Worm (Caenorhabditis elegans) whole organism, L4 larva: ENCODE results near the gene oac-14.
A peak's percentile ranks its signal among the peaks of the same experiment; 100 is the strongest.

Experiments
- D1046.2 ChIP-seq: fragments of 200-800 bp; sonication (Bioruptor generic); IDR thresholded peaks from 2 replicates; pipeline ENCODE4 v1.3.6; 2022; ENCODE audit warnings: missing genetic modification characterization, missing compliant biosample characterization
- F10B5.3 ChIP-seq: sonication (generic microtip); optimal IDR thresholded peaks from 2 replicates; lab custom pipeline; 2016; ENCODE audit warnings: mild to moderate bottlenecking, missing genetic modification characterization, missing compliant biosample characterization
- F26F4.8 ChIP-seq: fragments of 200-800 bp; sonication (Bioruptor generic); conservative IDR thresholded peaks from 2 replicates; pipeline ENCODE4 v1.3.6; 2022; ENCODE audit warnings: missing genetic modification characterization, missing compliant biosample characterization
- F44E2.7 ChIP-seq: fragments of 200-800 bp; sonication (Bioruptor generic); IDR thresholded peaks from 2 replicates; pipeline ENCODE4 v2.1.2; 2022; ENCODE audit warnings: missing genetic modification characterization, missing compliant biosample characterization
- F49E8.2 ChIP-seq: sonication (generic microtip); optimal IDR thresholded peaks from 2 replicates; lab custom pipeline; 2016; ENCODE audit warnings: missing compliant biosample characterization, mild to moderate bottlenecking, missing genetic modification characterization, borderline replicate concordance
- R02D3.7 ChIP-seq: fragments of 150-350 bp; sonication (generic microtip); optimal IDR thresholded peaks from 3 replicates; lab custom pipeline; 2014; ENCODE audit warnings: missing biosample characterization, missing genetic modification characterization
- T26A8.4 ChIP-seq: fragments of 200-800 bp; sonication (Bioruptor generic); IDR thresholded peaks from 2 replicates; pipeline ENCODE4 v1.3.6; 2022; ENCODE audit warnings: missing genetic modification characterization, missing compliant biosample characterization
- Y5F2A.4 ChIP-seq: fragments of 200-800 bp; sonication (Bioruptor generic); optimal IDR thresholded peaks from 2 replicates; lab custom pipeline; 2018; ENCODE audit warnings: mild to moderate bottlenecking, missing genetic modification characterization, missing compliant biosample characterization
- Y75B8A.6 ChIP-seq: fragments of 200-800 bp; sonication (Bioruptor generic); IDR thresholded peaks from 2 replicates; pipeline ENCODE4 v1.3.6; 2022; ENCODE audit warnings: missing genetic modification reagents, missing genetic modification characterization, missing compliant biosample characterization
- aha-1 ChIP-seq: fragments of 150-350 bp; peaks from one replicate; lab custom pipeline; 2014; ENCODE audit warnings: missing biosample characterization, missing genetic modification characterization
- ceh-20 ChIP-seq: fragments of 200-800 bp; sonication (Bioruptor generic); IDR thresholded peaks from 2 replicates; pipeline ENCODE4 v1.3.6; 2022; ENCODE audit warnings: missing genetic modification reagents, missing genetic modification characterization, missing compliant biosample characterization
- ceh-28 ChIP-seq: fragments of 150-350 bp; optimal IDR thresholded peaks from 2 replicates; lab custom pipeline; 2014; ENCODE audit warnings: missing biosample characterization, missing genetic modification reagents, missing genetic modification characterization
- ces-1 ChIP-seq: fragments of 150-350 bp; sonication (generic microtip); optimal IDR thresholded peaks from 4 replicates; lab custom pipeline; 2014; ENCODE audit warnings: missing biosample characterization, missing genetic modification reagents, missing genetic modification characterization
- ctbp-1 ChIP-seq: fragments of 200-800 bp; sonication (Bioruptor generic); IDR thresholded peaks from 2 replicates; pipeline ENCODE4 v1.3.6; 2022; ENCODE audit warnings: missing genetic modification reagents, missing genetic modification characterization, missing compliant biosample characterization
- daf-12 ChIP-seq: fragments of 150-350 bp; optimal IDR thresholded peaks from 2 replicates; lab custom pipeline; 2014; ENCODE audit warnings: missing biosample characterization, missing genetic modification reagents, missing genetic modification characterization
- daf-16 ChIP-seq, 3 experiments: sonication (generic microtip); optimal IDR thresholded peaks; 2 replicates each; lab custom pipeline; 2016 to 2017; ENCODE audit warnings: missing genetic modification characterization in 3 of 3, missing genetic modification reagents in 3 of 3, mild to moderate bottlenecking in 2 of 3, missing compliant biosample characterization in 2 of 3, missing biosample characterization in 1 of 3, moderate library complexity in 1 of 3
- daf-19 ChIP-seq: fragments of 200-800 bp; sonication (Bioruptor generic); conservative IDR thresholded peaks from 2 replicates; pipeline ENCODE4 v1.3.6; 2022; ENCODE audit warnings: missing genetic modification characterization, missing compliant biosample characterization
- daf-8 ChIP-seq: fragments of 200-800 bp; sonication (Bioruptor generic); IDR thresholded peaks from 2 replicates; pipeline ENCODE4 v1.3.6; 2022; ENCODE audit warnings: missing genetic modification characterization, missing compliant biosample characterization
- dmd-6 ChIP-seq: fragments of 200-800 bp; sonication (Bioruptor generic); IDR thresholded peaks from 2 replicates; pipeline ENCODE4 v1.3.6; 2022; ENCODE audit warnings: missing genetic modification reagents, missing genetic modification characterization, missing compliant biosample characterization
- dmd-8 ChIP-seq: fragments of 200-800 bp; sonication (Bioruptor generic); IDR thresholded peaks from 2 replicates; pipeline ENCODE4 v1.3.6; 2022; ENCODE audit warnings: missing genetic modification characterization, missing compliant biosample characterization
- dmd-9 ChIP-seq: fragments of 200-800 bp; sonication (Bioruptor generic); IDR thresholded peaks from 2 replicates; pipeline ENCODE4 v1.3.6; 2022; ENCODE audit warnings: missing genetic modification reagents, missing genetic modification characterization, missing compliant biosample characterization
- fkh-10 ChIP-seq: fragments of 150-350 bp; optimal IDR thresholded peaks from 2 replicates; lab custom pipeline; 2014; ENCODE audit warnings: missing biosample characterization, missing genetic modification reagents, missing genetic modification characterization
- hif-1 ChIP-seq, 2 experiments: sonication (generic microtip); optimal IDR thresholded peaks; 2 replicates each; lab custom pipeline; 2016 to 2017; ENCODE audit warnings: missing compliant biosample characterization in 2 of 2, missing genetic modification characterization in 2 of 2, missing genetic modification reagents in 2 of 2, missing genotype in 2 of 2, mild to moderate bottlenecking in 1 of 2
- hlh-30 ChIP-seq: sonication (generic microtip); optimal IDR thresholded peaks from 2 replicates; lab custom pipeline; 2017; ENCODE audit warnings: antibody characterized with exemption, mild to moderate bottlenecking, missing genetic modification characterization, missing compliant biosample characterization; ENCODE audit not compliant: insufficient read depth
- jun-1 ChIP-seq: fragments of 150-350 bp; optimal IDR thresholded peaks from 2 replicates; lab custom pipeline; 2014; ENCODE audit warnings: missing biosample characterization, missing genetic modification reagents, missing genetic modification characterization
- lin-1 ChIP-seq: fragments of 200-800 bp; sonication (Bioruptor generic); IDR thresholded peaks from 2 replicates; pipeline ENCODE4 v1.3.6; 2022; ENCODE audit warnings: missing genetic modification reagents, missing genetic modification characterization, missing compliant biosample characterization
- lin-38 ChIP-seq: fragments of 200-800 bp; sonication (Bioruptor generic); IDR thresholded peaks from 2 replicates; pipeline ENCODE4 v1.3.6; 2022; ENCODE audit warnings: missing genetic modification reagents, missing genetic modification characterization, missing compliant biosample characterization
- lin-39 ChIP-seq: fragments of 150-350 bp; optimal IDR thresholded peaks from 2 replicates; lab custom pipeline; 2014; ENCODE audit warnings: missing biosample characterization, missing genetic modification reagents, missing genetic modification characterization
- lir-3 ChIP-seq: sonication (generic microtip); optimal IDR thresholded peaks from 2 replicates; lab custom pipeline; 2016; ENCODE audit warnings: mild to moderate bottlenecking, missing genetic modification characterization, missing compliant biosample characterization
- mep-1 ChIP-seq: fragments of 150-350 bp; sonication (generic microtip); optimal IDR thresholded peaks from 3 replicates; lab custom pipeline; 2014; ENCODE audit warnings: missing biosample characterization, missing genetic modification characterization
- mes-2 ChIP-seq: sonication (generic microtip); optimal IDR thresholded peaks from 2 replicates; lab custom pipeline; 2016; ENCODE audit warnings: missing genotype, mild to moderate bottlenecking, missing genetic modification characterization, missing compliant biosample characterization; ENCODE audit not compliant: poor library complexity, severe bottlenecking
- nhr-102 ChIP-seq: sonication (generic microtip); optimal IDR thresholded peaks from 2 replicates; lab custom pipeline; 2016; ENCODE audit warnings: mild to moderate bottlenecking, missing genetic modification characterization, moderate library complexity, missing compliant biosample characterization
- nhr-11 ChIP-seq: fragments of 150-350 bp; optimal IDR thresholded peaks from 2 replicates; lab custom pipeline; 2014; ENCODE audit warnings: missing biosample characterization, missing genetic modification characterization
- nhr-111 ChIP-seq: fragments of 200-800 bp; sonication (Bioruptor generic); optimal IDR thresholded peaks from 2 replicates; lab custom pipeline; 2018; ENCODE audit warnings: mild to moderate bottlenecking, missing genetic modification characterization, missing compliant biosample characterization
- nhr-237 ChIP-seq: sonication (generic microtip); optimal IDR thresholded peaks from 2 replicates; lab custom pipeline; 2017; ENCODE audit warnings: missing biosample characterization, missing genetic modification characterization
- nhr-28 ChIP-seq: fragments of 150-350 bp; optimal IDR thresholded peaks from 2 replicates; lab custom pipeline; 2014; ENCODE audit warnings: missing biosample characterization, missing genetic modification characterization
- nhr-6 ChIP-seq: fragments of 150-350 bp; optimal IDR thresholded peaks from 2 replicates; lab custom pipeline; 2014; ENCODE audit warnings: missing biosample characterization, missing genetic modification characterization
- nhr-77 ChIP-seq: fragments of 150-350 bp; optimal IDR thresholded peaks from 2 replicates; lab custom pipeline; 2014; ENCODE audit warnings: missing biosample characterization, missing genetic modification characterization
- pha-4 ChIP-seq, 2 experiments: fragments of 150-350 bp in 1 of 2; fragments of 200-800 bp in 1 of 2; sonication (Bioruptor generic) in 1 of 2; IDR thresholded peaks in 1 of 2; optimal IDR thresholded peaks in 1 of 2; 2 replicates each; pipeline versions ENCODE4 v1.3.6 to Lab custom; 2014 to 2022; ENCODE audit warnings: missing genetic modification characterization in 2 of 2, missing genetic modification reagents in 2 of 2, missing biosample characterization in 1 of 2, missing compliant biosample characterization in 1 of 2
- pqm-1 ChIP-seq: sonication (generic microtip); optimal IDR thresholded peaks from 2 replicates; lab custom pipeline; 2017; ENCODE audit warnings: missing biosample characterization, missing genetic modification characterization
- snpc-1.2 ChIP-seq: fragments of 200-800 bp; sonication (Bioruptor generic); IDR thresholded peaks from 2 replicates; pipeline ENCODE4 v1.3.6; 2022; ENCODE audit warnings: missing genetic modification reagents, missing genetic modification characterization, missing compliant biosample characterization
- snpc-4 ChIP-seq: fragments of 150-350 bp; optimal IDR thresholded peaks from 2 replicates; lab custom pipeline; 2014; ENCODE audit warnings: missing biosample characterization, missing genetic modification characterization
- spr-1 ChIP-seq: sonication (generic microtip); optimal IDR thresholded peaks from 2 replicates; lab custom pipeline; 2016; ENCODE audit warnings: mild to moderate bottlenecking, missing genetic modification characterization, missing compliant biosample characterization
- tag-97 ChIP-seq: fragments of 200-800 bp; sonication (Bioruptor generic); IDR thresholded peaks from 2 replicates; pipeline ENCODE4 v1.3.6; 2022; ENCODE audit warnings: missing genetic modification characterization, missing compliant biosample characterization
- tra-1 ChIP-seq: fragments of 200-800 bp; sonication (Bioruptor generic); IDR thresholded peaks from 2 replicates; pipeline ENCODE4 v1.3.6; 2022; ENCODE audit warnings: missing genetic modification reagents, missing genetic modification characterization, missing compliant biosample characterization
- unc-39 ChIP-seq: sonication (generic microtip); optimal IDR thresholded peaks from 2 replicates; lab custom pipeline; 2017; ENCODE audit warnings: missing biosample characterization, missing genetic modification characterization
- vab-7 ChIP-seq: fragments of 200-800 bp; sonication (Bioruptor generic); IDR thresholded peaks from 2 replicates; pipeline ENCODE4 v1.3.6; 2022; ENCODE audit warnings: missing genetic modification reagents, missing genetic modification characterization, missing compliant biosample characterization
- ztf-11 ChIP-seq: fragments of 150-350 bp; optimal IDR thresholded peaks from 2 replicates; lab custom pipeline; 2014; ENCODE audit warnings: missing biosample characterization, missing genetic modification characterization

Gene oac-14

ce11 chrX:10150918-10151317, 9.1 kb upstream of the oac-14 start:
- TF ChIP-seq daf-12 (tag; lab: Kevin White, UChicago) (no peak), dmd-8 (GFP tag; lab: Robert Waterston, UW) (no peak), vab-7 (no peak), nhr-28 (tag; lab: Kevin White, UChicago) (no peak), dmd-9 (no peak), ces-1 (GFP tag; lab: Kevin White, UChicago) (peak; percentile 84)
- TF ChIP-seq, all 104 proteins: peak for 1

ce11 chrX:10148235-10148872, 6.5 kb upstream of the oac-14 start:
- TF ChIP-seq snpc-4 (tag; lab: Kevin White, UChicago) (no peak), nhr-11 (tag; lab: Kevin White, UChicago) (no peak), ctbp-1 (GFP tag; lab: Robert Waterston, UW) (peak; percentile 47; the same call in 1 of the 2 replicates), daf-16 (GFP tag; optimal IDR thresholded peaks at IDR 0.05; lab: Kevin White, UChicago) (peak; percentile 38 to 71), daf-16 (tag; optimal IDR thresholded peaks at IDR 0.05; lab: Kevin White, UChicago) (peak; percentile 95), pqm-1 (tag; lab: Kevin White, UChicago) (no peak), lir-3 (tag; lab: Kevin White, UChicago) (peak; percentile 54), lin-38 (peak; percentile 61), pha-4 (GFP tag; IDR thresholded peaks at IDR 0.05; lab: Robert Waterston, UW) (peak; percentile 73), pha-4 (tag; optimal IDR thresholded peaks at IDR 0.05; lab: Kevin White, UChicago) (peak; percentile 63), D1046.2 (GFP tag; lab: Robert Waterston, UW) (no peak), lin-39 (no peak), F49E8.2 (tag; lab: Kevin White, UChicago) (peak; percentile 46), ztf-11 (tag; lab: Kevin White, UChicago) (no peak), jun-1 (tag; lab: Kevin White, UChicago) (no peak), hif-1 (tag; optimal IDR thresholded peaks at IDR 0.05; lab: Kevin White, UChicago) (no peak), snpc-1.2 (peak; percentile 92), F44E2.7 (no peak), nhr-237 (tag; lab: Kevin White, UChicago) (no peak), Y5F2A.4 (GFP tag; lab: Kevin White, UChicago) (peak; percentile 5), hlh-30 (tag; lab: Kevin White, UChicago) (peak; percentile 38), aha-1 (tag; lab: Kevin White, UChicago) (peak; percentile 96), daf-8 (GFP tag; lab: Robert Waterston, UW) (no peak), F26F4.8 (GFP tag; lab: Robert Waterston, UW) (0 out of 2 replicates have a peak, but pooled peaks have one; percentile 37), R02D3.7 (tag; lab: Kevin White, UChicago) (no peak), lin-1 (GFP tag; lab: Robert Waterston, UW) (peak; percentile 21; the same call in 1 of the 2 replicates), dmd-6 (GFP tag; lab: Robert Waterston, UW) (no peak), nhr-77 (tag; lab: Kevin White, UChicago) (no peak), dmd-8 (GFP tag; lab: Robert Waterston, UW) (peak; percentile 59; the same call in 1 of the 2 replicates), mes-2 (tag; lab: Kevin White, UChicago) (peak; percentile 45), nhr-102 (peak; percentile 41), nhr-111 (no peak), vab-7 (peak; percentile 62; the same call in 1 of the 2 replicates), tag-97 (GFP tag; lab: Robert Waterston, UW) (no peak), tra-1 (GFP tag; lab: Robert Waterston, UW) (peak; percentile 73), nhr-6 (tag; lab: Kevin White, UChicago) (no peak), daf-19 (GFP tag; lab: Robert Waterston, UW) (peak; percentile 36; the same call in 1 of the 2 replicates), fkh-10 (GFP tag; lab: Kevin White, UChicago) (no peak), ceh-28 (tag; lab: Kevin White, UChicago) (no peak), T26A8.4 (GFP tag; lab: Robert Waterston, UW) (no peak), spr-1 (tag; lab: Kevin White, UChicago) (peak; percentile 13), F10B5.3 (tag; lab: Kevin White, UChicago) (no peak), ceh-20 (GFP tag; lab: Robert Waterston, UW) (no peak), mep-1 (tag; lab: Kevin White, UChicago) (peak; percentile 50), Y75B8A.6 (no peak), unc-39 (tag; lab: Kevin White, UChicago) (no peak)
